Fruit fly (Drosophila melanogaster): Measurements from ENCODE around the gene CG17375.

Gene CG17375

DNA sequence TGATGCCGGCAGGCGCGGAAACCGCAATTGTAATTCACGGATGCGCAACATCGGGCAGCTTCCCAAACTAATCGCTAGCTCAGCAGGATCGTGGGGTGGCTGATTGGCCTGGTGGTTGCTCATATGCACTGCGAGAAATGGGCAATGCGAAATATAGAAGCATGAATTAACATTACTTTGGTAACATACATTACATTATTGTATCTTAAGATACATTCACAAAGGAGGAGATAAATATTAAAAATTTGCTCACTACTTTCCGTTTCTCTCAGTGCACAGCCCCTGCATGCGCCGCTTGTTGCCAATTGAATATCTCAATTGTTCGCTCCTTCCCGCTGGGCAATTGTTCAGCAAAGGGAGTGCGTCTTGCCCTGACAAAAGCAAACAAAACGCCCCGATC lies 35.8 kb upstream of the CG17375 start (continued):
- TF ChIP-seq CG1529 (GFP tag; optimal IDR thresholded peaks at IDR 0.05), result peak; percentile 74
- no peak for TF ChIP-seq fru (optimal IDR thresholded peaks at IDR 0.05)
- TF ChIP-seq CG8924 (tag; optimal IDR thresholded peaks at IDR 0.05), result peak; percentile 81
- TF ChIP-seq usp (GFP tag; optimal IDR thresholded peaks at IDR 0.05), result no peak
- peak; percentile 87 for TF ChIP-seq pros (GFP tag; optimal IDR thresholded peaks at IDR 0.05)
- TF ChIP-seq Gsc (GFP tag; IDR thresholded peaks at IDR 0.05), result peak; percentile 71
- TF ChIP-seq Rx (GFP tag; IDR thresholded peaks at IDR 0.05), result peak; percentile 81
- TF ChIP-seq row (GFP tag; IDR thresholded peaks at IDR 0.05), result peak; percentile 86
- TF ChIP-seq CG8089 (GFP tag; optimal IDR thresholded peaks at IDR 0.05), result peak; percentile 69
- peak in 1 of 2 experiments; percentile 3 for TF ChIP-seq crp (GFP tag; optimal IDR thresholded peaks at IDR 0.05)
- peak; percentile 65; the same call in 2 of the 3 replicates for TF ChIP-seq CG7357 (GFP tag; IDR thresholded peaks at IDR 0.05)
- peak; percentile 64 for TF ChIP-seq Nf-YC (tag; optimal IDR thresholded peaks at IDR 0.05)
- TF ChIP-seq pb (GFP tag; optimal IDR thresholded peaks at IDR 0.05), result peak; percentile 29
- peak; percentile 68 for TF ChIP-seq CG1602 (GFP tag; optimal IDR thresholded peaks at IDR 0.05)
- peak; percentile 45 for TF ChIP-seq CG17385 (GFP tag; optimal IDR thresholded peaks at IDR 0.05)
- peak; percentile 16 for TF ChIP-seq CG12744 (GFP tag; optimal IDR thresholded peaks at IDR 0.05)
- TF ChIP-seq CG7745 (tag; optimal IDR thresholded peaks at IDR 0.05), result no peak
- peak; percentile 82 for TF ChIP-seq CG8765 (GFP tag; IDR thresholded peaks at IDR 0.05)
- peak; percentile 69 for TF ChIP-seq dan (GFP tag; IDR thresholded peaks at IDR 0.05)
- no peak for TF ChIP-seq CG10274 (GFP tag; optimal IDR thresholded peaks at IDR 0.05)
- no peak for TF ChIP-seq yki (optimal IDR thresholded peaks at IDR 0.05)

DNA sequence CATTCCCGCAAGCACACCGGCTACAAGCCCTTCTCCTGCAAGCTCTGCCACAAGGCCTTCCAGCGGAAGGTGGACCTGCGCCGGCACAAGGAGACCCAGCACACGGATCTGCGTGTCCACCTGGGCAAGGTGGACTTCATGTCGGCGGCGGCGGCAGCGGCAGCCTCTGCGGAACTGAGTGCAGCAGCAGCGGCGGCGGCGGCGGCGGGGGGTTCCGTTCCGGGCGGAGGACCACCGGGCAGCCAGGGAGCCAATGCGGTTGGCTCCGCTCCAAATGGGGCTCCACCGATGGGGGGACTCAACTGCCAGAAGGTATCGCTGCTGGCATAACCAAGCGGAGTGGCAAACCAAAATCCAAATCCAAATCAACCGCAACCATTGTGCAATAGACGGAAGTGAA lies 32.2 kb upstream of the CG17375 start:
- no peak for TF ChIP-seq tin (GFP tag; optimal IDR thresholded peaks at IDR 0.05)
- TF ChIP-seq CG16813 (GFP tag; IDR thresholded peaks at IDR 0.05; ENCODE audit: partially characterized antibody), result 0 out of 3 replicates have a peak, but pooled peaks have one; percentile 22
- peak; percentile 63 for TF ChIP-seq Ets65A (GFP tag)
- 0 out of 2 replicates have a peak, but pooled peaks have one; percentile 30 for TF ChIP-seq sisA (GFP tag; IDR thresholded peaks at IDR 0.05)
- TF ChIP-seq CG42726 (GFP tag; IDR thresholded peaks at IDR 0.05; ENCODE audit: partially characterized antibody), result 0 out of 2 replicates have a peak, but pooled peaks have one; percentile 23
- no peak for TF ChIP-seq CG1024 (GFP tag; IDR thresholded peaks at IDR 0.05)
- TF ChIP-seq HmgZ (tag; optimal IDR thresholded peaks at IDR 0.05), result no peak
- 0 out of 2 replicates have a peak, but pooled peaks have one; percentile 4 for TF ChIP-seq CG4730 (GFP tag; IDR thresholded peaks at IDR 0.05)
- TF ChIP-seq fd64A (GFP tag; optimal IDR thresholded peaks at IDR 0.05), result no peak
- TF ChIP-seq sens (GFP tag), result peak; percentile 11
- TF ChIP-seq crol (GFP tag; IDR thresholded peaks at IDR 0.05), result no peak
- no peak for TF ChIP-seq gt (GFP tag; IDR thresholded peaks at IDR 0.05)
- TF ChIP-seq Optix (GFP tag; IDR thresholded peaks at IDR 0.05), result 0 out of 3 replicates have a peak, but pooled peaks have one; percentile 21
- TF ChIP-seq kay (GFP tag; optimal IDR thresholded peaks at IDR 0.05), result no peak
- TF ChIP-seq Hr39 (optimal IDR thresholded peaks at IDR 0.05), result peak; percentile 84
- no peak for TF ChIP-seq bab2 (GFP tag; optimal IDR thresholded peaks at IDR 0.05)
- no peak for TF ChIP-seq CG17385 (GFP tag; optimal IDR thresholded peaks at IDR 0.05)

DNA sequence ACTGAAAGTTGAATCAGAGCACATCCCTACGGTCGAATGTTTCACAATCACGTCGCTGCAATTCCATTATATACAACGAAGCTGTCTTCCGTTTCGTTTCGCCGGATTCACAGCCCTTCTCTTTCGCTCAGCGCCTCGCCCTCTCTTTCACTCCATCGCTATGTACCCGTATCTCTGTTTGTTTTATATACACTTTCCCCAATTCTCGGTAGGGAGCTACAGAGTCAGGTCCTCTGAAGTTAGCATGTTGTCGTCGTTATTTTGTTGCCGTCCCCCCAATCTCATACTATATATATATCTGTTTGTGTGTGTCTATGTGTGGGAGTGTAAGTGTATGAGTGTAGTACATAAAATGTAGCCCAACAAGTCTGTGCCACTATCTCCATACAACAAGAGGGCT lies 30.5 kb upstream of the CG17375 start:
- peak; percentile 47 for TF ChIP-seq cg (GFP tag; optimal IDR thresholded peaks at IDR 0.05)
- TF ChIP-seq Med (GFP tag), result peak; percentile 5
- TF ChIP-seq CG1603 (tag; optimal IDR thresholded peaks at IDR 0.05), result no peak
- TF ChIP-seq CG7786 (GFP tag; optimal IDR thresholded peaks at IDR 0.05), result no peak
- TF ChIP-seq CG1832 (GFP tag; optimal IDR thresholded peaks at IDR 0.05), result peak; percentile 41
- TF ChIP-seq Nf-YC (tag; optimal IDR thresholded peaks at IDR 0.05), result peak; percentile 63
- no peak for TF ChIP-seq Hr3 (GFP tag; optimal IDR thresholded peaks at IDR 0.05)
- peak; percentile 73 for TF ChIP-seq Nf-YB (GFP tag; optimal IDR thresholded peaks at IDR 0.05)
- TF ChIP-seq pfk (GFP tag; optimal IDR thresholded peaks at IDR 0.05), result peak; percentile 48
- no peak for TF ChIP-seq Gsc (GFP tag; IDR thresholded peaks at IDR 0.05)
- TF ChIP-seq CG4854 (GFP tag; optimal IDR thresholded peaks at IDR 0.05), result no peak
- TF ChIP-seq CG13894 (tag; optimal IDR thresholded peaks at IDR 0.05), result peak; percentile 8
- no peak for TF ChIP-seq GATAe (GFP tag; conservative IDR thresholded peaks at IDR 0.05)
- TF ChIP-seq Dref (GFP tag; IDR thresholded peaks at IDR 0.05), result no peak
- no peak for TF ChIP-seq CG18011 (GFP tag; optimal IDR thresholded peaks at IDR 0.05)
- no peak for TF ChIP-seq psq (GFP tag; optimal IDR thresholded peaks at IDR 0.05)
